Fruit fly (Drosophila melanogaster) whole organism, adult: ENCODE results near the gene FoxK.
"Not testable (repeated sequence)": the region's sequence is repeated elsewhere in the genome, so short reads cannot be mapped to it uniquely, and the experiment has no call there.

Experiments
- CG11617 ChIP-seq: fragments of 200-800 bp; sonication (Bioruptor generic); optimal IDR thresholded peaks from 2 replicates; lab custom pipeline; 2017; ENCODE audit warnings: mild to moderate bottlenecking, missing biosample characterization, missing genetic modification reagents, missing genetic modification characterization
- CG12768 ChIP-seq: fragments of 200-800 bp; sonication (Bioruptor generic); optimal IDR thresholded peaks from 2 replicates; lab custom pipeline; 2017; ENCODE audit warnings: missing biosample characterization, missing genetic modification characterization, mild to moderate bottlenecking, moderate library complexity, missing genetic modification reagents
- CG14711 ChIP-seq: fragments of 200-800 bp; sonication (Bioruptor generic); optimal IDR thresholded peaks from 2 replicates; lab custom pipeline; 2018; ENCODE audit warnings: missing biosample characterization, mild to moderate bottlenecking, missing genetic modification characterization, moderate library complexity
- CG33017 ChIP-seq: fragments of 200-800 bp; sonication (Bioruptor generic); optimal IDR thresholded peaks from 2 replicates; lab custom pipeline; 2018; ENCODE audit warnings: missing biosample characterization, mild to moderate bottlenecking, missing genetic modification characterization, moderate library complexity
- CG5204 ChIP-seq: fragments of 200-800 bp; sonication (Bioruptor generic); optimal IDR thresholded peaks from 2 replicates; lab custom pipeline; 2016; ENCODE audit warnings: missing biosample characterization, missing genetic modification characterization
- CG7045 ChIP-seq: fragments of 200-800 bp; sonication (Bioruptor generic); optimal IDR thresholded peaks from 2 replicates; lab custom pipeline; 2017; ENCODE audit warnings: missing biosample characterization, mild to moderate bottlenecking, missing genetic modification characterization
- CG7101 ChIP-seq: fragments of 200-800 bp; sonication (Bioruptor generic); optimal IDR thresholded peaks from 2 replicates; lab custom pipeline; 2018; ENCODE audit warnings: missing biosample characterization, mild to moderate bottlenecking, missing genetic modification characterization, moderate library complexity
- Clk ChIP-seq: fragments of 200-800 bp; sonication (Bioruptor generic); optimal IDR thresholded peaks from 2 replicates; lab custom pipeline; 2017; ENCODE audit warnings: missing biosample characterization, missing genetic modification characterization
- Crg-1 ChIP-seq: fragments of 200-800 bp; sonication (Bioruptor generic); optimal IDR thresholded peaks from 2 replicates; lab custom pipeline; 2016; ENCODE audit warnings: missing biosample characterization, missing genetic modification characterization
- Hr96 ChIP-seq: fragments of 200-800 bp; sonication (Bioruptor generic); optimal IDR thresholded peaks from 2 replicates; lab custom pipeline; 2016; ENCODE audit warnings: missing biosample characterization, missing genetic modification characterization
- Mnt ChIP-seq: fragments of 200-800 bp; sonication (Bioruptor generic); optimal IDR thresholded peaks from 2 replicates; lab custom pipeline; 2016; ENCODE audit warnings: missing biosample characterization, mild to moderate bottlenecking, missing genetic modification characterization
- bab1 ChIP-seq: fragments of 200-800 bp; sonication (Bioruptor generic); optimal IDR thresholded peaks from 3 replicates; lab custom pipeline; 2019; ENCODE audit warnings: missing biosample characterization, mild to moderate bottlenecking, missing genetic modification characterization, moderate library complexity
- cic ChIP-seq: fragments of 200-800 bp; sonication (Bioruptor generic); optimal IDR thresholded peaks from 2 replicates; lab custom pipeline; 2017; ENCODE audit warnings: missing biosample characterization, mild to moderate bottlenecking, missing genetic modification characterization, moderate library complexity
- kay ChIP-seq: fragments of 200-800 bp; sonication (Bioruptor generic); peaks from one replicate; lab custom pipeline; 2016; ENCODE audit warnings: missing biosample characterization, missing genetic modification characterization, borderline replicate concordance
- ovo ChIP-seq: fragments of 200-800 bp; sonication (Bioruptor generic); optimal IDR thresholded peaks from 2 replicates; lab custom pipeline; 2016; ENCODE audit warnings: missing biosample characterization, missing genetic modification characterization
- pad ChIP-seq: fragments of 200-800 bp; sonication (Bioruptor generic); optimal IDR thresholded peaks from 3 replicates; lab custom pipeline; 2017; ENCODE audit warnings: missing biosample characterization, missing genetic modification characterization, mild to moderate bottlenecking, moderate library complexity, missing genetic modification reagents
- tj ChIP-seq: fragments of 200-800 bp; sonication (Bioruptor generic); optimal IDR thresholded peaks from 3 replicates; lab custom pipeline; 2017; ENCODE audit warnings: missing biosample characterization, mild to moderate bottlenecking, missing genetic modification characterization, moderate library complexity

The FoxK gene

dm6 chr3L:11135846-11136245, 15.3 kb upstream of the FoxK start, which contains the start of gene IRSp53:
Gene IRSp53 (plus strand): TSS chr3L:11136049.
- peak; percentile 4 for TF ChIP-seq CG7101 (tag; lab: Kevin White, UChicago)
- peak; percentile 66 for TF ChIP-seq kay
- TF ChIP-seq CG12768 (GFP tag; lab: Kevin White, UChicago), result no peak
- TF ChIP-seq bab1 (GFP tag; lab: Kevin White, UChicago), result peak; percentile 69
- peak; percentile 46 for TF ChIP-seq Mnt (GFP tag; lab: Kevin White, UChicago)
- TF ChIP-seq Hr96 (GFP tag; lab: Kevin White, UChicago), result no peak
- no peak for TF ChIP-seq Crg-1

- not testable (repeated sequence) for TF ChIP-seq Clk (GFP tag; lab: Kevin White, UChicago); CG14711 (tag; lab: Kevin White, UChicago); cic (GFP tag; lab: Kevin White, UChicago)
Measured at dm6 chr3L:11134886-11135285, 14.3 kb upstream of the FoxK start, which contains the start of gene CG14143. Gene CG14143 (plus strand): TSS chr3L:11134987.

dm6 chr3L:11132055-11132454, 11.5 kb upstream of the FoxK start, which contains the start of gene CG32074:
Gene CG32074 (minus strand): TSS chr3L:11132322.
- not testable (repeated sequence) for TF ChIP-seq tj (GFP tag; lab: Kevin White, UChicago); CG5204 (GFP tag; lab: Kevin White, UChicago); Crg-1

- TF ChIP-seq ovo (GFP tag; lab: Kevin White, UChicago), result no peak
- no peak for TF ChIP-seq CG5204 (GFP tag; lab: Kevin White, UChicago)
Measured at dm6 chr3L:11130535-11130934, 10.0 kb upstream of the FoxK start, which contains the start of gene nol. Gene nol (plus strand): TSS chr3L:11130835.

- TF ChIP-seq Mnt (GFP tag; lab: Kevin White, UChicago) (peak; percentile 3), CG11617 (GFP tag; lab: Kevin White, UChicago) (no peak), bab1 (GFP tag; lab: Kevin White, UChicago) (peak; percentile 58), CG7101 (tag; lab: Kevin White, UChicago) (no peak), CG12768 (GFP tag; lab: Kevin White, UChicago) (no peak), CG14711 (tag; lab: Kevin White, UChicago) (peak; percentile 33)
Measured at dm6 chr3L:11125636-11126532, 5.3 kb upstream of the FoxK start.

dm6 chr3L:11124841-11125240, 4.3 kb upstream of the FoxK start:
- no peak for TF ChIP-seq Mnt (GFP tag; lab: Kevin White, UChicago)

dm6 chr3L:11124439-11124838, 3.9 kb upstream of the FoxK start:
- TF ChIP-seq CG12768 (GFP tag; lab: Kevin White, UChicago) (no peak), cic (GFP tag; lab: Kevin White, UChicago) (no peak), kay (no peak), CG7101 (tag; lab: Kevin White, UChicago) (no peak), Clk (GFP tag; lab: Kevin White, UChicago) (no peak), CG7045 (GFP tag; lab: Kevin White, UChicago) (no peak), CG5204 (GFP tag; lab: Kevin White, UChicago) (no peak), CG11617 (GFP tag; lab: Kevin White, UChicago) (no peak), CG33017 (tag; lab: Kevin White, UChicago) (no peak), Hr96 (GFP tag; lab: Kevin White, UChicago) (no peak), CG14711 (tag; lab: Kevin White, UChicago) (no peak), ovo (GFP tag; lab: Kevin White, UChicago) (no peak), pad (GFP tag; lab: Kevin White, UChicago) (no peak), Mnt (GFP tag; lab: Kevin White, UChicago) (no peak)

- peak; percentile 67 for TF ChIP-seq pad (GFP tag; lab: Kevin White, UChicago)
- TF ChIP-seq CG7101 (tag; lab: Kevin White, UChicago), result no peak
- TF ChIP-seq ovo (GFP tag; lab: Kevin White, UChicago), result peak; percentile 24
Measured at dm6 chr3L:11123598-11124284, 3.2 kb upstream of the FoxK start.
